Fruit fly (Drosophila melanogaster) whole organism, embryonic: ENCODE measurements around the gene fred.

Source experiments
- CG13424 ChIP-seq: fragments of 200-800 bp; sonication (Bioruptor generic); optimal IDR thresholded peaks from 2 replicates; lab custom pipeline; 2019; ENCODE audit warnings: missing biosample characterization, mild to moderate bottlenecking, missing genetic modification characterization, moderate library complexity
- CG6813 ChIP-seq: fragments of 200-800 bp; sonication (Bioruptor generic); optimal IDR thresholded peaks from 2 replicates; lab custom pipeline; 2017; ENCODE audit warnings: missing biosample characterization, missing genetic modification characterization, mild to moderate bottlenecking, moderate library complexity, missing genetic modification reagents
- Sox102F ChIP-seq: fragments of 200-800 bp; sonication (Bioruptor generic); optimal IDR thresholded peaks from 2 replicates; lab custom pipeline; 2018; ENCODE audit warnings: missing biosample characterization, mild to moderate bottlenecking, missing genetic modification characterization, moderate library complexity
- dmrt99B ChIP-seq: fragments of 200-800 bp; sonication (Bioruptor generic); optimal IDR thresholded peaks from 2 replicates; lab custom pipeline; 2018; ENCODE audit warnings: missing biosample characterization, mild to moderate bottlenecking, missing genetic modification characterization, moderate library complexity
- grau ChIP-seq: fragments of 200-800 bp; optimal IDR thresholded peaks from 3 replicates; lab custom pipeline; 2019; ENCODE audit warnings: missing biosample characterization, mild to moderate bottlenecking, missing genetic modification characterization, moderate library complexity
- nmo ChIP-seq: fragments of 200-800 bp; sonication (Bioruptor generic); optimal IDR thresholded peaks from 2 replicates; lab custom pipeline; 2018; ENCODE audit warnings: missing biosample characterization, mild to moderate bottlenecking, missing genetic modification characterization, moderate library complexity

- TF ChIP-seq Sox102F (GFP tag; lab: Kevin White, UChicago) = no peak
- TF ChIP-seq grau = no peak
- TF ChIP-seq CG13424 (tag; lab: Kevin White, UChicago) = no peak
- TF ChIP-seq dmrt99B = no peak
- TF ChIP-seq CG6813 (GFP tag; lab: Kevin White, UChicago) = no peak
- no peak for TF ChIP-seq nmo (GFP tag; lab: Kevin White, UChicago)
These were observed 31.9 kb upstream of the fred start for dm6 chr2L:4023312-4023926.
